Fruit fly (Drosophila melanogaster): ENCODE results near the gene Clp.

- TF ChIP-seq Jarid2 (GFP tag; optimal IDR thresholded peaks at IDR 0.05): no peak
- TF ChIP-seq az2 (GFP tag; optimal IDR thresholded peaks at IDR 0.05): no peak
- TF ChIP-seq CG7372 (GFP tag; IDR thresholded peaks at IDR 0.05): no peak
- no peak for TF ChIP-seq CG12942 (GFP tag; optimal IDR thresholded peaks at IDR 0.05)
- no peak for TF ChIP-seq CG8478 (optimal IDR thresholded peaks at IDR 0.05)
- TF ChIP-seq CG11398 (GFP tag; optimal IDR thresholded peaks at IDR 0.05): no peak
- no peak for TF ChIP-seq esg (GFP tag; conservative IDR thresholded peaks at IDR 0.05)
- no peak for TF ChIP-seq kni (GFP tag; optimal IDR thresholded peaks at IDR 0.05)
- TF ChIP-seq Nf-YA (GFP tag; IDR thresholded peaks at IDR 0.05): no peak
- no peak for TF ChIP-seq usp (GFP tag; optimal IDR thresholded peaks at IDR 0.05)
- TF ChIP-seq phol (tag; optimal IDR thresholded peaks at IDR 0.05): no peak
- no peak for TF ChIP-seq gcm (GFP tag; optimal IDR thresholded peaks at IDR 0.05)
- TF ChIP-seq Trl (optimal IDR thresholded peaks at IDR 0.05): no peak
- TF ChIP-seq Trl (GFP tag; optimal IDR thresholded peaks at IDR 0.05): no peak
- no peak for TF ChIP-seq oc (tag; optimal IDR thresholded peaks at IDR 0.05)
Observed at dm6 chr2L:776236-776635, 43.5 kb upstream of the Clp start, which contains the start of gene CG13946.
